Worm (Caenorhabditis elegans) whole organism, mixed stage, embryonic: ENCODE results near the gene wapl-1.

ENCODE experiments used
- M03D4.4 ChIP-seq: sonication (generic microtip); optimal IDR thresholded peaks from 2 replicates; lab custom pipeline; 2017; ENCODE audit warnings: mild to moderate bottlenecking, missing genetic modification characterization, missing compliant biosample characterization
- bed-3 ChIP-seq: fragments of 200-800 bp; sonication (Bioruptor generic); optimal IDR thresholded peaks from 3 replicates; lab custom pipeline; 2018; ENCODE audit warnings: mild to moderate bottlenecking, missing genetic modification characterization, moderate library complexity, missing compliant biosample characterization
- blmp-1 ChIP-seq: fragments of 150-350 bp; optimal IDR thresholded peaks from 2 replicates; lab custom pipeline; 2014; ENCODE audit warnings: missing biosample characterization, missing genetic modification characterization
- ceh-39 ChIP-seq: fragments of 150-350 bp; optimal IDR thresholded peaks from 2 replicates; lab custom pipeline; 2014; ENCODE audit warnings: missing biosample characterization, missing genetic modification characterization
- ceh-83 ChIP-seq: fragments of 200-800 bp; sonication (Bioruptor generic); optimal IDR thresholded peaks from 2 replicates; lab custom pipeline; 2018; ENCODE audit warnings: mild to moderate bottlenecking, missing genetic modification characterization, missing compliant biosample characterization
- cnd-1 ChIP-seq: fragments of 200-800 bp; sonication (Bioruptor generic); optimal IDR thresholded peaks from 2 replicates; lab custom pipeline; 2018; ENCODE audit warnings: mild to moderate bottlenecking, missing genetic modification characterization, missing compliant biosample characterization
- drap-1 ChIP-seq: fragments of 200-800 bp; sonication (Bioruptor generic); optimal IDR thresholded peaks from 3 replicates; lab custom pipeline; 2018; ENCODE audit warnings: mild to moderate bottlenecking, missing genetic modification characterization, missing compliant biosample characterization
- elt-1 ChIP-seq: sonication (generic microtip); optimal IDR thresholded peaks from 2 replicates; lab custom pipeline; 2017; ENCODE audit warnings: missing genetic modification characterization, mild to moderate bottlenecking, missing compliant biosample characterization, antibody characterized with exemption, moderate library complexity, borderline replicate concordance; ENCODE audit not compliant: insufficient read depth
- elt-3 ChIP-seq: fragments of 150-350 bp; optimal IDR thresholded peaks from 2 replicates; lab custom pipeline; 2014; ENCODE audit warnings: missing biosample characterization, missing genetic modification characterization
- flh-1 ChIP-seq: fragments of 200-800 bp; sonication (Bioruptor generic); optimal IDR thresholded peaks from 2 replicates; lab custom pipeline; 2018; ENCODE audit warnings: mild to moderate bottlenecking, missing genetic modification characterization, moderate library complexity, missing compliant biosample characterization
- ham-2 ChIP-seq: fragments of 200-800 bp; sonication (Bioruptor generic); optimal IDR thresholded peaks from 2 replicates; lab custom pipeline; 2018; ENCODE audit warnings: mild to moderate bottlenecking, missing genetic modification characterization, missing compliant biosample characterization
- hlh-1 ChIP-seq: fragments of 150-350 bp; optimal IDR thresholded peaks from 2 replicates; lab custom pipeline; 2014; ENCODE audit warnings: missing biosample characterization, missing genetic modification reagents, missing genetic modification characterization
- lin-13 ChIP-seq: fragments of 150-350 bp; optimal IDR thresholded peaks from 2 replicates; lab custom pipeline; 2014; ENCODE audit warnings: missing biosample characterization, missing genetic modification characterization
- lin-32 ChIP-seq: fragments of 200-800 bp; sonication (Bioruptor generic); optimal IDR thresholded peaks from 2 replicates; lab custom pipeline; 2018; ENCODE audit warnings: mild to moderate bottlenecking, missing genetic modification characterization, missing compliant biosample characterization
- lsy-2 ChIP-seq: fragments of 150-350 bp; optimal IDR thresholded peaks from 2 replicates; lab custom pipeline; 2014; ENCODE audit warnings: missing biosample characterization, missing genetic modification characterization
- mab-5 ChIP-seq: fragments of 150-350 bp; optimal IDR thresholded peaks from 2 replicates; lab custom pipeline; 2014; ENCODE audit warnings: missing biosample characterization, missing genetic modification characterization
- mep-1 ChIP-seq: fragments of 150-350 bp; optimal IDR thresholded peaks from 2 replicates; lab custom pipeline; 2017; ENCODE audit warnings: missing biosample characterization, missing genetic modification reagents, missing genetic modification characterization, inconsistent platforms
- mls-2 ChIP-seq: sonication (generic microtip); optimal IDR thresholded peaks from 2 replicates; lab custom pipeline; 2016; ENCODE audit warnings: mild to moderate bottlenecking, missing genetic modification characterization, moderate library complexity, missing compliant biosample characterization
- nhr-12 ChIP-seq: fragments of 150-350 bp; optimal IDR thresholded peaks from 2 replicates; lab custom pipeline; 2014; ENCODE audit warnings: missing biosample characterization, missing genetic modification characterization
- nhr-2 ChIP-seq: fragments of 150-350 bp; optimal IDR thresholded peaks from 2 replicates; lab custom pipeline; 2014; ENCODE audit warnings: missing biosample characterization, missing genetic modification characterization
- nhr-237 ChIP-seq: fragments of 150-350 bp; optimal IDR thresholded peaks from 2 replicates; lab custom pipeline; 2014; ENCODE audit warnings: missing biosample characterization, missing genetic modification characterization
- nhr-28 ChIP-seq: fragments of 150-350 bp; optimal IDR thresholded peaks from 2 replicates; lab custom pipeline; 2014; ENCODE audit warnings: missing biosample characterization, missing genetic modification characterization
- nhr-76 ChIP-seq: sonication (generic microtip); optimal IDR thresholded peaks from 2 replicates; lab custom pipeline; 2017; ENCODE audit warnings: missing biosample characterization, missing genetic modification characterization
- pha-4 ChIP-seq: fragments of 150-350 bp; optimal IDR thresholded peaks from 2 replicates; lab custom pipeline; 2018; ENCODE audit warnings: missing biosample characterization, missing genetic modification reagents, missing genetic modification characterization
- sem-2 ChIP-seq: fragments of 200-800 bp; sonication (Bioruptor generic); optimal IDR thresholded peaks from 2 replicates; lab custom pipeline; 2018; ENCODE audit warnings: mild to moderate bottlenecking, missing genetic modification characterization, missing compliant biosample characterization
- snpc-4 ChIP-seq: fragments of 150-350 bp; optimal IDR thresholded peaks from 2 replicates; lab custom pipeline; 2014; ENCODE audit warnings: missing biosample characterization, missing genetic modification characterization
- sptf-1 ChIP-seq: sonication (generic microtip); optimal IDR thresholded peaks from 2 replicates; lab custom pipeline; 2017; ENCODE audit warnings: mild to moderate bottlenecking, missing genetic modification characterization, moderate library complexity, missing compliant biosample characterization
- tbx-8 ChIP-seq: fragments of 200-800 bp; sonication (Bioruptor generic); optimal IDR thresholded peaks from 2 replicates; lab custom pipeline; 2018; ENCODE audit warnings: mild to moderate bottlenecking, missing genetic modification characterization, moderate library complexity, missing compliant biosample characterization
- unc-39 ChIP-seq: fragments of 150-350 bp; optimal IDR thresholded peaks from 2 replicates; lab custom pipeline; 2014; ENCODE audit warnings: missing biosample characterization, missing genetic modification characterization
- unc-62 ChIP-seq: fragments of 150-350 bp; optimal IDR thresholded peaks from 2 replicates; lab custom pipeline; 2014; ENCODE audit warnings: missing biosample characterization, missing genetic modification reagents, missing genetic modification characterization
- zip-8 ChIP-seq: fragments of 150-350 bp; optimal IDR thresholded peaks from 2 replicates; lab custom pipeline; 2014; ENCODE audit warnings: missing biosample characterization, missing genetic modification characterization
- ztf-11 ChIP-seq: fragments of 150-350 bp; optimal IDR thresholded peaks from 2 replicates; lab custom pipeline; 2014; ENCODE audit warnings: missing biosample characterization, missing genetic modification characterization

The wapl-1 gene

ce11 chrIV:4470885-4471772, 25.6 kb upstream of the wapl-1 start:
- no peak for TF ChIP-seq lin-32 (GFP tag; lab: Kevin White, UChicago)
- no peak for TF ChIP-seq elt-1
- no peak for TF ChIP-seq unc-62 (GFP tag; lab: Kevin White, UChicago)
- no peak for TF ChIP-seq snpc-4 (tag; lab: Kevin White, UChicago)
- no peak for TF ChIP-seq ztf-11
- TF ChIP-seq nhr-237 (tag; lab: Kevin White, UChicago): no peak
- TF ChIP-seq ceh-83: no peak
- no peak for TF ChIP-seq elt-3
- TF ChIP-seq mep-1 (tag; lab: Kevin White, UChicago): no peak
- no peak for TF ChIP-seq ham-2 (GFP tag; lab: Kevin White, UChicago)
- TF ChIP-seq mab-5 (tag; lab: Kevin White, UChicago): no peak
- no peak for TF ChIP-seq tbx-8 (GFP tag; lab: Kevin White, UChicago)
- TF ChIP-seq blmp-1 (tag; lab: Kevin White, UChicago): no peak
- TF ChIP-seq lin-13 (tag; lab: Kevin White, UChicago): no peak
- TF ChIP-seq flh-1 (GFP tag; lab: Kevin White, UChicago): no peak
- no peak for TF ChIP-seq cnd-1 (tag; lab: Kevin White, UChicago)

- TF ChIP-seq M03D4.4: no peak
- no peak for TF ChIP-seq lin-13 (tag; lab: Kevin White, UChicago)
- TF ChIP-seq drap-1: peak; percentile 30
- no peak for TF ChIP-seq ztf-11
- TF ChIP-seq unc-39 (tag; lab: Kevin White, UChicago): no peak
- TF ChIP-seq flh-1 (GFP tag; lab: Kevin White, UChicago): no peak
- TF ChIP-seq ceh-83: no peak
- TF ChIP-seq mls-2 (tag; lab: Kevin White, UChicago): no peak
- TF ChIP-seq nhr-28 (tag; lab: Kevin White, UChicago): no peak
- TF ChIP-seq bed-3 (GFP tag; lab: Kevin White, UChicago): no peak
- no peak for TF ChIP-seq lin-32 (GFP tag; lab: Kevin White, UChicago)
- no peak for TF ChIP-seq nhr-12 (tag; lab: Kevin White, UChicago)
- no peak for TF ChIP-seq nhr-2
- no peak for TF ChIP-seq snpc-4 (tag; lab: Kevin White, UChicago)
- TF ChIP-seq elt-1: no peak
- TF ChIP-seq nhr-76 (tag; lab: Kevin White, UChicago): no peak
- no peak for TF ChIP-seq ceh-39
- no peak for TF ChIP-seq tbx-8 (GFP tag; lab: Kevin White, UChicago)
- peak; percentile 45 for TF ChIP-seq hlh-1
- no peak for TF ChIP-seq unc-62 (GFP tag; lab: Kevin White, UChicago)
- no peak for TF ChIP-seq mab-5 (tag; lab: Kevin White, UChicago)
- TF ChIP-seq sem-2 (GFP tag; lab: Kevin White, UChicago): peak; percentile 5
- TF ChIP-seq pha-4 (tag; lab: Kevin White, UChicago): peak; percentile 50
- TF ChIP-seq zip-8 (tag; lab: Kevin White, UChicago): no peak
- TF ChIP-seq blmp-1 (tag; lab: Kevin White, UChicago): no peak
These were observed 24.5 kb upstream of the wapl-1 start for ce11 chrIV:4469770-4470709.

ce11 chrIV:4469055-4469454, 23.5 kb upstream of the wapl-1 start:
- TF ChIP-seq nhr-28 (tag; lab: Kevin White, UChicago) (no peak), ham-2 (GFP tag; lab: Kevin White, UChicago) (no peak), cnd-1 (tag; lab: Kevin White, UChicago) (no peak), nhr-76 (tag; lab: Kevin White, UChicago) (no peak), lsy-2 (tag; lab: Kevin White, UChicago) (no peak), sptf-1 (no peak), pha-4 (tag; lab: Kevin White, UChicago) (no peak), snpc-4 (tag; lab: Kevin White, UChicago) (no peak), unc-39 (tag; lab: Kevin White, UChicago) (no peak), nhr-237 (tag; lab: Kevin White, UChicago) (no peak), ceh-83 (no peak), nhr-2 (no peak)
